Fruit fly (Drosophila melanogaster): ENCODE results near the gene CG4199.

CG4199 gene

DNA sequence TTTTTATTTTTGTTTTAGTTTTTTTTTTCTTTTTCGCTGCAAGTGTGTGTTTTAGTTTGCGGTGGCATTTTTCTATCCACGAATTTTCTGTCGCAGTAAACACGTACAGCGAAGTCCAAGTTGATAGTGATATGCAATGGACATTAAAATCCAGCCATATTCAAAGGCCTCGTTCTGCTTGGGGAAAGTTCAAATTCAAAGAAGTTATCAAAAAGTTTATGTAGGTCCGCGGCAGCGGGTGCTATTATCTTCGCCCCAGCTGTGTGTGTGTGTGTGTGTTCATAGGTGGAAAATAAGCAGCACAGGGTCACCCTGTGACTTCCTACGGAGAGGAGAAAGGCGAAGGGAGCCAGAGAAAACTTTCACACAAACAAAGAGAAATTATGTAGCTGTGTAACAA, 14.2 kb upstream of the CG4199 start (continued):
- peak; percentile 4 for TF ChIP-seq Chrac-16 (GFP tag; optimal IDR thresholded peaks at IDR 0.05)
- TF ChIP-seq knrl (GFP tag; IDR thresholded peaks at IDR 0.05; ENCODE audit: partially characterized antibody), result no peak
- no peak for TF ChIP-seq grn (GFP tag; optimal IDR thresholded peaks at IDR 0.05)
- no peak for TF ChIP-seq CG34224 (GFP tag; IDR thresholded peaks at IDR 0.05; ENCODE audit: partially characterized antibody)
- TF ChIP-seq hb (GFP tag; IDR thresholded peaks at IDR 0.05; ENCODE audit: partially characterized antibody), result no peak
- TF ChIP-seq E2f1 (GFP tag; IDR thresholded peaks at IDR 0.05), result peak; percentile 65
- TF ChIP-seq gfzf (GFP tag; optimal IDR thresholded peaks at IDR 0.05), result no peak
- TF ChIP-seq CG31224 (GFP tag; IDR thresholded peaks at IDR 0.05), result peak; percentile 44; the same call in 1 of the 2 replicates
- TF ChIP-seq gsb-n (tag; optimal IDR thresholded peaks at IDR 0.05), result peak; percentile 56
- TF ChIP-seq CG16863 (GFP tag; optimal IDR thresholded peaks at IDR 0.05), result peak; percentile 59
- no peak for TF ChIP-seq Deaf1 (tag; optimal IDR thresholded peaks at IDR 0.05)
- peak; percentile 43 for TF ChIP-seq CG8089 (GFP tag; optimal IDR thresholded peaks at IDR 0.05)
- TF ChIP-seq eve (GFP tag; optimal IDR thresholded peaks at IDR 0.05), result no peak
- no peak for TF ChIP-seq Scr (GFP tag; IDR thresholded peaks at IDR 0.05; ENCODE audit: partially characterized antibody)
- TF ChIP-seq pnt (GFP tag; optimal IDR thresholded peaks at IDR 0.05), result no peak
- TF ChIP-seq slp2 (GFP tag; optimal IDR thresholded peaks at IDR 0.05), result peak; percentile 14
- peak; percentile 29 for TF ChIP-seq CG18011 (GFP tag; optimal IDR thresholded peaks at IDR 0.05)
- no peak for TF ChIP-seq lbe (GFP tag; optimal IDR thresholded peaks at IDR 0.05)
- TF ChIP-seq Hand (GFP tag; optimal IDR thresholded peaks at IDR 0.05), result no peak
- no peak for TF ChIP-seq CG9876 (GFP tag; optimal IDR thresholded peaks at IDR 0.05)
- no peak for TF ChIP-seq CG31365 (tag; optimal IDR thresholded peaks at IDR 0.05)
- TF ChIP-seq tap (tag; optimal IDR thresholded peaks at IDR 0.05), result peak; percentile 51
- no peak for TF ChIP-seq CkIIα-i1 (GFP tag; IDR thresholded peaks at IDR 0.05)
- TF ChIP-seq Usf (GFP tag; optimal IDR thresholded peaks at IDR 0.05), result no peak
- peak; percentile 6 for TF ChIP-seq CG3163 (GFP tag; optimal IDR thresholded peaks at IDR 0.05)
- peak; percentile 40 for TF ChIP-seq CG10209 (GFP tag; optimal IDR thresholded peaks at IDR 0.05)
- no peak for TF ChIP-seq Poxn (GFP tag; IDR thresholded peaks at IDR 0.05)
- peak; percentile 36 for TF ChIP-seq CG30431 (GFP tag; optimal IDR thresholded peaks at IDR 0.05)
- TF ChIP-seq tio (GFP tag; optimal IDR thresholded peaks at IDR 0.05), result no peak
- no peak for TF ChIP-seq btn (GFP tag; optimal IDR thresholded peaks at IDR 0.05)
- no peak for TF ChIP-seq CG8765 (GFP tag; IDR thresholded peaks at IDR 0.05)
- peak; percentile 23 for TF ChIP-seq CG14710 (tag; optimal IDR thresholded peaks at IDR 0.05)
- TF ChIP-seq ttk (GFP tag; IDR thresholded peaks at IDR 0.05), result peak; percentile 36
- no peak for TF ChIP-seq CG1832 (GFP tag; optimal IDR thresholded peaks at IDR 0.05)
- TF ChIP-seq CG13287 (GFP tag; IDR thresholded peaks at IDR 0.05; ENCODE audit: partially characterized antibody), result no peak
- TF ChIP-seq Pdp1 (GFP tag; optimal IDR thresholded peaks at IDR 0.05), result peak; percentile 34 to 36
- TF ChIP-seq Abd-B (GFP tag; optimal IDR thresholded peaks at IDR 0.05), result peak; percentile 31
- TF ChIP-seq Neu2 (GFP tag; optimal IDR thresholded peaks at IDR 0.05; ENCODE audit: borderline replicate concordance), result no peak
- no peak for TF ChIP-seq insv (GFP tag; optimal IDR thresholded peaks at IDR 0.05)
- no peak for TF ChIP-seq disco-r (GFP tag; optimal IDR thresholded peaks at IDR 0.05)

- no peak for TF ChIP-seq hth (optimal IDR thresholded peaks at IDR 0.05)
- TF ChIP-seq zen (tag; optimal IDR thresholded peaks at IDR 0.05), result no peak
- TF ChIP-seq pros (GFP tag; optimal IDR thresholded peaks at IDR 0.05), result peak; percentile 41
- TF ChIP-seq Neu2 (GFP tag; optimal IDR thresholded peaks at IDR 0.05; ENCODE audit: borderline replicate concordance), result no peak
- peak; percentile 77 for TF ChIP-seq wor (GFP tag; IDR thresholded peaks at IDR 0.05)
- peak; percentile 82 for TF ChIP-seq CG11695 (GFP tag; IDR thresholded peaks at IDR 0.05)
- TF ChIP-seq CG18764 (GFP tag; optimal IDR thresholded peaks at IDR 0.05), result peak; percentile 72
- peak; percentile 63 for TF ChIP-seq CG4707 (GFP tag; optimal IDR thresholded peaks at IDR 0.05)
- peak; percentile 55 for TF ChIP-seq BtbVII (GFP tag; optimal IDR thresholded peaks at IDR 0.05)
- TF ChIP-seq CG7745 (tag; optimal IDR thresholded peaks at IDR 0.05), result no peak
- TF ChIP-seq nerfin-1 (tag; optimal IDR thresholded peaks at IDR 0.05), result peak; percentile 48
- TF ChIP-seq ci (GFP tag; IDR thresholded peaks at IDR 0.05), result peak; percentile 90
- peak; percentile 53; the same call in 1 of the 2 replicates for TF ChIP-seq gt (GFP tag; IDR thresholded peaks at IDR 0.05)
- TF ChIP-seq CG34376 (GFP tag; optimal IDR thresholded peaks at IDR 0.05), result no peak
Observed at dm6 chrX:2083678-2084162, 10.4 kb upstream of the CG4199 start.

Measured in whole organism, embryonic.